Worm (Caenorhabditis elegans): Measurements from ENCODE around the gene srw-3.

srw-3 gene

DNA sequence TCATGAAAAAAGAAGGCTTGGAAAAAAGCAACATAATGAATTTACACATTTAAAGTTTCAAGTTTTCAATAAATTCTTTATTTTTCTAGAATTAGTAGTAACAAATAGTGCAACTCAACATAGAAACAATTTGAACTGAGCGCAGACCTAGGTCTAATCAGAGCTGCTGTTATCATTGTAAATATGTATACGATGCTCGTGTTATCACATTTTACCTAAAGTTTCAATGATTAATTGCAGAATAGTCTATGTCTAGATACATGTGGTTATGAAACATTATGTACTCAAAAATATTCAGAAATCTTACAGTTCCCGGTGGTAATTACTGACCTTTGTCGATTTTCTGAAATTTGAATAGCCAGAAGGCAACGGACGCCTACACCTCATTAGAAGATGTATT lies 50.6 kb downstream of the srw-3 start:
- TF ChIP-seq nhr-12 (tag; optimal IDR thresholded peaks at IDR 0.05) (no peak), lin-39 (tag; optimal IDR thresholded peaks at IDR 0.05) (no peak), blmp-1 (tag; optimal IDR thresholded peaks at IDR 0.05; ENCODE audit: insufficient read depth) (no peak), fos-1 (tag; optimal IDR thresholded peaks at IDR 0.05) (peak; percentile 5), nhr-10 (tag; optimal IDR thresholded peaks at IDR 0.05) (no peak), ZK546.5 (tag; optimal IDR thresholded peaks at IDR 0.05) (no peak), sma-9 (GFP tag; optimal IDR thresholded peaks at IDR 0.05) (peak; percentile 14), sma-9 (tag; optimal IDR thresholded peaks at IDR 0.05) (no peak), mbf-1 (tag; optimal IDR thresholded peaks at IDR 0.05) (no peak), mab-5 (tag; optimal IDR thresholded peaks at IDR 0.05) (no peak), unc-39 (tag; optimal IDR thresholded peaks at IDR 0.05) (no peak), nhr-237 (tag; optimal IDR thresholded peaks at IDR 0.05) (no peak)

All from whole organism, L2 larva.